Fruit fly (Drosophila melanogaster) whole organism, embryonic: ENCODE measurements around the gene CG3726.

ENCODE experiments used
- ATbp ChIP-seq: fragments of 200-800 bp; sonication (Bioruptor generic); optimal IDR thresholded peaks from 2 replicates; lab custom pipeline; 2017; ENCODE audit warnings: missing biosample characterization, mild to moderate bottlenecking, missing genetic modification characterization, missing genetic modification reagents
- Aef1 ChIP-seq: fragments of 200-800 bp; sonication (Bioruptor generic); IDR thresholded peaks from 3 replicates; pipeline ENCODE4 v1.3.6; 2022; ENCODE audit warnings: missing biosample characterization, missing genetic modification characterization
- B-H2 ChIP-seq: fragments of 200-800 bp; sonication (Bioruptor generic); optimal IDR thresholded peaks from 2 replicates; lab custom pipeline; 2018; ENCODE audit warnings: missing biosample characterization, mild to moderate bottlenecking, missing genetic modification characterization
- CG11504 ChIP-seq: fragments of 200-800 bp; sonication (Bioruptor generic); optimal IDR thresholded peaks from 3 replicates; lab custom pipeline; 2019; ENCODE audit warnings: missing biosample characterization, mild to moderate bottlenecking, missing genetic modification characterization, moderate library complexity
- CG12299 ChIP-seq: fragments of 200-800 bp; sonication (Bioruptor generic); optimal IDR thresholded peaks from 2 replicates; lab custom pipeline; 2018; ENCODE audit warnings: missing biosample characterization, mild to moderate bottlenecking, missing genetic modification characterization
- CG12769 ChIP-seq: fragments of 200-800 bp; sonication (Bioruptor generic); optimal IDR thresholded peaks from 2 replicates; lab custom pipeline; 2019; ENCODE audit warnings: missing biosample characterization, mild to moderate bottlenecking, missing genetic modification characterization, moderate library complexity
- CG13287 ChIP-seq: fragments of 200-800 bp; sonication (Bioruptor generic); IDR thresholded peaks from 2 replicates; pipeline ENCODE4 v1.3.6; 2022; ENCODE audit warnings: missing biosample characterization, missing genetic modification characterization; ENCODE audit not compliant: partially characterized antibody
- CG14667 ChIP-seq: fragments of 200-800 bp; sonication (Bioruptor generic); IDR thresholded peaks from 2 replicates; pipeline ENCODE4 v1.3.6; 2022; ENCODE audit warnings: missing biosample characterization, missing genetic modification characterization
- CG14965 ChIP-seq: fragments of 200-800 bp; sonication (Bioruptor generic); optimal IDR thresholded peaks from 2 replicates; lab custom pipeline; 2016; ENCODE audit warnings: missing biosample characterization, missing genetic modification characterization, borderline replicate concordance
- CG30403 ChIP-seq: fragments of 200-800 bp; sonication (Bioruptor generic); optimal IDR thresholded peaks from 3 replicates; lab custom pipeline; 2016; ENCODE audit warnings: missing biosample characterization, missing genetic modification characterization
- CG32772 ChIP-seq: fragments of 200-800 bp; sonication (Bioruptor generic); IDR thresholded peaks from 2 replicates; pipeline ENCODE4 v1.3.6; 2022; ENCODE audit warnings: missing biosample characterization, missing genetic modification characterization
- CG3847 ChIP-seq: fragments of 200-800 bp; sonication (Bioruptor generic); IDR thresholded peaks from 2 replicates; pipeline ENCODE4 v1.3.6; 2022; ENCODE audit warnings: missing biosample characterization, missing genetic modification characterization
- CG4328 ChIP-seq: fragments of 200-800 bp; sonication (Bioruptor generic); optimal IDR thresholded peaks from 3 replicates; lab custom pipeline; 2017; ENCODE audit warnings: missing biosample characterization, missing genetic modification reagents, missing genetic modification characterization
- CG7372 ChIP-seq: fragments of 200-800 bp; sonication (Bioruptor generic); IDR thresholded peaks from 2 replicates; pipeline ENCODE4 v1.3.6; 2022; ENCODE audit warnings: missing biosample characterization, missing genetic modification characterization
- CG7556 ChIP-seq: fragments of 200-800 bp; sonication (Bioruptor generic); optimal IDR thresholded peaks from 2 replicates; lab custom pipeline; 2017; ENCODE audit warnings: missing biosample characterization, mild to moderate bottlenecking, missing genetic modification characterization
- CG8281 ChIP-seq: fragments of 200-800 bp; sonication (Bioruptor generic); optimal IDR thresholded peaks from 2 replicates; lab custom pipeline; 2018; ENCODE audit warnings: missing biosample characterization, mild to moderate bottlenecking, missing genetic modification characterization, moderate library complexity
- CG8290 ChIP-seq, 3 experiments: fragments of 200-800 bp; sonication (Bioruptor generic); optimal IDR thresholded peaks; 2 replicates each; lab custom pipeline; 2016 to 2019; ENCODE audit warnings: missing biosample characterization in 3 of 3, missing genetic modification characterization in 3 of 3, mild to moderate bottlenecking in 2 of 3, moderate library complexity in 1 of 3
- CG8944 ChIP-seq: fragments of 200-800 bp; sonication (Bioruptor generic); optimal IDR thresholded peaks from 3 replicates; lab custom pipeline; 2016; ENCODE audit warnings: missing biosample characterization, missing genetic modification characterization
- D19A ChIP-seq: fragments of 200-800 bp; optimal IDR thresholded peaks from 3 replicates; lab custom pipeline; 2019; ENCODE audit warnings: missing biosample characterization, mild to moderate bottlenecking, missing genetic modification characterization, moderate library complexity
- Dbx ChIP-seq: fragments of 200-800 bp; sonication (Bioruptor generic); IDR thresholded peaks from 3 replicates; pipeline ENCODE4 v1.3.6; 2022; ENCODE audit warnings: missing biosample characterization, missing genetic modification characterization
- Dp ChIP-seq: fragments of 200-800 bp; sonication (Bioruptor generic); optimal IDR thresholded peaks from 2 replicates; lab custom pipeline; 2018; ENCODE audit warnings: missing biosample characterization, mild to moderate bottlenecking, missing genetic modification characterization, moderate library complexity
- E2f2 ChIP-seq: fragments of 200-800 bp; sonication (Bioruptor generic); IDR thresholded peaks from 2 replicates; pipeline ENCODE4 v1.3.6; 2022; ENCODE audit warnings: missing biosample characterization, missing genetic modification characterization
- ERR ChIP-seq: fragments of 200-800 bp; sonication (Bioruptor generic); optimal IDR thresholded peaks from 2 replicates; lab custom pipeline; 2016; ENCODE audit warnings: missing biosample characterization, missing genetic modification characterization
- Ets97D ChIP-seq: fragments of 200-800 bp; sonication (Bioruptor generic); optimal IDR thresholded peaks from 3 replicates; lab custom pipeline; 2016; ENCODE audit warnings: missing biosample characterization, missing genetic modification characterization
- Fer2 ChIP-seq: fragments of 200-800 bp; sonication (Bioruptor generic); optimal IDR thresholded peaks from 2 replicates; lab custom pipeline; 2018; ENCODE audit warnings: missing biosample characterization, mild to moderate bottlenecking, missing genetic modification characterization, moderate library complexity
- HLH3B ChIP-seq: fragments of 200-800 bp; sonication (Bioruptor generic); IDR thresholded peaks from 2 replicates; pipeline ENCODE4 v1.3.6; 2022; ENCODE audit warnings: missing biosample characterization, missing genetic modification characterization
- MTF-1 ChIP-seq: fragments of 200-800 bp; sonication (Bioruptor generic); optimal IDR thresholded peaks from 2 replicates; lab custom pipeline; 2018; ENCODE audit warnings: missing biosample characterization, mild to moderate bottlenecking, missing genetic modification characterization, borderline replicate concordance
- Med ChIP-seq: fragments of 200-800 bp; sonication (Bioruptor generic); peaks from one replicate; lab custom pipeline; 2016; ENCODE audit warnings: missing biosample characterization, missing genetic modification characterization, mild to moderate bottlenecking, inconsistent platforms, moderate library complexity
- Myb ChIP-seq: fragments of 200-800 bp; sonication (Bioruptor generic); optimal IDR thresholded peaks from 2 replicates; lab custom pipeline; 2016; ENCODE audit warnings: missing biosample characterization, missing genetic modification characterization
- NC2α ChIP-seq: fragments of 200-800 bp; sonication (Bioruptor generic); optimal IDR thresholded peaks from 2 replicates; lab custom pipeline; 2016; ENCODE audit warnings: missing biosample characterization, missing genetic modification characterization
- Nf-YB ChIP-seq: fragments of 200-800 bp; sonication (Bioruptor generic); optimal IDR thresholded peaks from 3 replicates; lab custom pipeline; 2019; ENCODE audit warnings: missing biosample characterization, mild to moderate bottlenecking, missing genetic modification characterization, moderate library complexity
- Pdp1 ChIP-seq, 2 experiments: fragments of 200-800 bp; sonication (Bioruptor generic); optimal IDR thresholded peaks; 3 replicates each; lab custom pipeline; 2016; ENCODE audit warnings: missing biosample characterization in 2 of 2, missing genetic modification characterization in 2 of 2, mild to moderate bottlenecking in 1 of 2, moderate library complexity in 1 of 2
- cad ChIP-seq: fragments of >200 bp; optimal IDR thresholded peaks from 2 replicates; lab custom pipeline; 2017; ENCODE audit warnings: missing biosample characterization, missing genetic modification characterization
- da ChIP-seq: fragments of 200-800 bp; sonication (Bioruptor generic); optimal IDR thresholded peaks from 2 replicates; lab custom pipeline; 2016; ENCODE audit warnings: missing biosample characterization, missing genetic modification characterization
- dati ChIP-seq: fragments of 200-800 bp; sonication (Bioruptor generic); IDR thresholded peaks from 2 replicates; pipeline ENCODE4 v1.3.6; 2022; ENCODE audit warnings: missing biosample characterization, missing genetic modification characterization
- disco-r ChIP-seq: fragments of 200-800 bp; sonication (Bioruptor generic); optimal IDR thresholded peaks from 2 replicates; lab custom pipeline; 2016; ENCODE audit warnings: missing biosample characterization, missing genetic modification characterization
- dmrt11E ChIP-seq: fragments of 200-800 bp; sonication (Bioruptor generic); optimal IDR thresholded peaks from 3 replicates; lab custom pipeline; 2018; ENCODE audit warnings: missing biosample characterization, mild to moderate bottlenecking, missing genetic modification characterization, moderate library complexity
- emc ChIP-seq: fragments of 200-800 bp; sonication (Bioruptor generic); optimal IDR thresholded peaks from 2 replicates; lab custom pipeline; 2016; ENCODE audit warnings: missing biosample characterization, missing genetic modification characterization
- ewg ChIP-seq: fragments of 200-800 bp; sonication (Bioruptor generic); optimal IDR thresholded peaks from 3 replicates; lab custom pipeline; 2017; ENCODE audit warnings: mild to moderate bottlenecking, missing biosample characterization, missing genetic modification reagents, missing genetic modification characterization
- fu2 ChIP-seq: fragments of 200-800 bp; sonication (Bioruptor generic); optimal IDR thresholded peaks from 2 replicates; lab custom pipeline; 2016; ENCODE audit warnings: missing biosample characterization, missing genetic modification characterization
- her ChIP-seq: fragments of 200-800 bp; sonication (Bioruptor generic); optimal IDR thresholded peaks from 2 replicates; lab custom pipeline; 2016; ENCODE audit warnings: missing biosample characterization, missing genetic modification characterization
- kni ChIP-seq: fragments of 200-800 bp; sonication (Bioruptor generic); optimal IDR thresholded peaks from 3 replicates; lab custom pipeline; 2017; ENCODE audit warnings: mild to moderate bottlenecking, missing biosample characterization, missing genetic modification reagents, missing genetic modification characterization
- onecut ChIP-seq: fragments of 200-800 bp; sonication (Bioruptor generic); IDR thresholded peaks from 2 replicates; pipeline ENCODE4 v1.3.6; 2022; ENCODE audit warnings: missing biosample characterization, missing genetic modification characterization
- ro ChIP-seq: fragments of 200-800 bp; sonication (Bioruptor generic); IDR thresholded peaks from 2 replicates; pipeline ENCODE4 v1.3.6; 2022; ENCODE audit warnings: missing biosample characterization, missing genetic modification characterization
- sens ChIP-seq: fragments of 200-800 bp; sonication (Bioruptor generic); peaks from one replicate; lab custom pipeline; 2016; ENCODE audit warnings: missing biosample characterization, missing genetic modification characterization
- sr ChIP-seq: fragments of 200-800 bp; sonication (Bioruptor generic); IDR thresholded peaks from 3 replicates; pipeline ENCODE4 v1.3.6; 2022; ENCODE audit warnings: missing biosample characterization, missing genetic modification characterization
- sug ChIP-seq: fragments of 200-800 bp; optimal IDR thresholded peaks from 2 replicates; lab custom pipeline; 2019; ENCODE audit warnings: missing biosample characterization, mild to moderate bottlenecking, missing genetic modification characterization, moderate library complexity
- tap ChIP-seq: fragments of 200-800 bp; optimal IDR thresholded peaks from 3 replicates; lab custom pipeline; 2019; ENCODE audit warnings: missing biosample characterization, mild to moderate bottlenecking, missing genetic modification characterization, moderate library complexity
- unpg ChIP-seq: fragments of 200-800 bp; sonication (Bioruptor generic); optimal IDR thresholded peaks from 3 replicates; lab custom pipeline; 2018; ENCODE audit warnings: missing biosample characterization, mild to moderate bottlenecking, missing genetic modification characterization, moderate library complexity
- vnd ChIP-seq: fragments of 200-800 bp; sonication (Bioruptor generic); IDR thresholded peaks from 3 replicates; pipeline ENCODE4 v1.3.6; 2022; ENCODE audit warnings: missing biosample characterization, missing genetic modification characterization; ENCODE audit not compliant: partially characterized antibody

Gene CG3726

DNA sequence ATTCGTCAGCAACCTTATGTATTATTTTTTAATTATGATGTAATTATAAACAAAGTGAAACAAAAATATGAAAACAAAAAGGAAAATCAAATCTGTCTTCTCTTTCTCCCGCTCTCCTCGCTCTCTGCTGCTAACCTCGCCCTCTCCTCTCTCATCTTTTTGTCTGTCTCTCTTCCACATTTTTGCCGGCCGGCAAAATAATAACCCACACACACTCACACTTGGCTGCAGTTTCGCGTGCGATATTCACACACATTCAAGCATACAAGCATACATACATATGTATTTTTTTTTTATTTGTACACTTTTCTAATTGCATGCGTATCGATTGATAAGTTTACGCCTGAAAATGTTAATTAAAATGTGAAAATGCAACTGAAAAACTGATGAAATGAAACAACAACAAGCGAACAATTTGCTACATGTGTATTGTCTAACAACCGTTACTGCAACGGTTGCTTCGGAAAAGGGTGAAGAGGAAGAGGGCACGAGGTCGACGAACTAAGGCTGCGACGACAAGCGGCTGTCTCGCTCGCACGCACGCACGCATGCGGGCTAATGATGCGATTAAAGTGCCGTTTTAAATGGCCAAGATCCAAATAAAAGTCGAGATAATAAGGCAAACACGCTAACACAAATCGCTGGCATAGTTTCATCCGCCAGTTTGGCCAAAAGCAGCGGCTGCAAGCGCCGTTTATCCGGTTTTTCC, 12.4 kb upstream of the CG3726 start (continued):
- TF ChIP-seq CG8281 = peak; percentile 89
- TF ChIP-seq ATbp (GFP tag; lab: Kevin White, UChicago) = no peak
- no peak for TF ChIP-seq onecut (GFP tag; lab: Robert Waterston, UW)
- no peak for TF ChIP-seq sug (tag; lab: Kevin White, UChicago)
- no peak for TF ChIP-seq CG12299 (tag; lab: Kevin White, UChicago)
- TF ChIP-seq Ets97D = no peak
- no peak for TF ChIP-seq CG8290 (GFP tag; optimal IDR thresholded peaks at IDR 0.05; lab: Kevin White, UChicago)
- TF ChIP-seq CG8290 (tag; optimal IDR thresholded peaks at IDR 0.05; lab: Kevin White, UChicago) = no peak
- no peak for TF ChIP-seq HLH3B
- TF ChIP-seq B-H2 (GFP tag; lab: Kevin White, UChicago) = no peak
- no peak for TF ChIP-seq tap (tag; lab: Kevin White, UChicago)
- no peak for TF ChIP-seq unpg (GFP tag; lab: Kevin White, UChicago)
- peak in 1 of 2 experiments; percentile 26 for TF ChIP-seq Pdp1 (GFP tag; optimal IDR thresholded peaks at IDR 0.05; lab: Kevin White, UChicago)
- no peak for TF ChIP-seq D19A (tag; lab: Kevin White, UChicago)
- no peak for TF ChIP-seq CG13287 (GFP tag; lab: Robert Waterston, UW)
- TF ChIP-seq sens = peak; percentile 77
- no peak for TF ChIP-seq da (GFP tag; lab: Kevin White, UChicago)
- no peak for TF ChIP-seq dati
- no peak for TF ChIP-seq Fer2
- no peak for TF ChIP-seq CG4328 (GFP tag; lab: Kevin White, UChicago)
- no peak for TF ChIP-seq CG32772 (GFP tag; lab: Robert Waterston, UW)
- TF ChIP-seq fu2 = no peak
- 0 out of 2 replicates have a peak, but pooled peaks have one; percentile 21 for TF ChIP-seq E2f2 (GFP tag; lab: Robert Waterston, UW)
- no peak for TF ChIP-seq CG12769
- no peak for TF ChIP-seq Dbx (GFP tag; lab: Robert Waterston, UW)
- no peak for TF ChIP-seq CG14667 (GFP tag; lab: Robert Waterston, UW)
- TF ChIP-seq CG14965 (GFP tag; lab: Kevin White, UChicago) = no peak
- TF ChIP-seq disco-r (GFP tag; lab: Kevin White, UChicago) = no peak
- no peak for TF ChIP-seq vnd (GFP tag; lab: Robert Waterston, UW)
- TF ChIP-seq emc = no peak
- TF ChIP-seq Myb (GFP tag; lab: Kevin White, UChicago) = no peak
- TF ChIP-seq Dp = no peak
- TF ChIP-seq Nf-YB = no peak
- no peak for TF ChIP-seq CG7556 (GFP tag; lab: Kevin White, UChicago)
- TF ChIP-seq CG7372 = no peak
- TF ChIP-seq CG30403 (GFP tag; lab: Kevin White, UChicago) = no peak
- TF ChIP-seq ewg (GFP tag; lab: Kevin White, UChicago) = peak; percentile 57
- TF ChIP-seq cad = no peak
- TF ChIP-seq MTF-1 (GFP tag; lab: Kevin White, UChicago) = no peak
- TF ChIP-seq sr (GFP tag; lab: Robert Waterston, UW) = no peak
- TF ChIP-seq ro (GFP tag; lab: Robert Waterston, UW) = no peak
- no peak for TF ChIP-seq CG3847 (GFP tag; lab: Robert Waterston, UW)
- peak; percentile 53 for TF ChIP-seq Med
- no peak for TF ChIP-seq CG8944 (GFP tag; lab: Kevin White, UChicago)
- TF ChIP-seq ERR (GFP tag; lab: Kevin White, UChicago) = no peak
- TF ChIP-seq CG11504 (tag; lab: Kevin White, UChicago) = no peak
- TF ChIP-seq Aef1 (GFP tag; lab: Robert Waterston, UW) = no peak
- peak; percentile 75 for TF ChIP-seq kni (GFP tag; lab: Kevin White, UChicago)
- TF ChIP-seq NC2α (GFP tag; lab: Kevin White, UChicago) = no peak
- no peak for TF ChIP-seq dmrt11E (tag; lab: Kevin White, UChicago)
- no peak for TF ChIP-seq her (GFP tag; lab: Kevin White, UChicago)
